Worm (Caenorhabditis elegans) whole organism, L2 larva: ENCODE measurements around the gene unc-103.

Experiments
- egl-27 ChIP-seq: sonication (generic microtip); optimal IDR thresholded peaks from 3 replicates; lab custom pipeline; 2017; ENCODE audit warnings: missing biosample characterization, missing genetic modification reagents, missing genetic modification characterization
- lin-13 ChIP-seq: fragments of 150-350 bp; optimal IDR thresholded peaks from 2 replicates; lab custom pipeline; 2014; ENCODE audit warnings: missing biosample characterization, missing genetic modification reagents, missing genetic modification characterization
- lsy-2 ChIP-seq, 2 experiments: fragments of 150-350 bp in 1 of 2; sonication (generic microtip) in 1 of 2; optimal IDR thresholded peaks; 2 replicates each; lab custom pipeline; 2014 to 2017; ENCODE audit warnings: missing biosample characterization in 2 of 2, missing genetic modification characterization in 2 of 2
- nhr-11 ChIP-seq: fragments of 150-350 bp; optimal IDR thresholded peaks from 2 replicates; lab custom pipeline; 2014; ENCODE audit warnings: missing biosample characterization, missing genetic modification characterization
- nhr-129 ChIP-seq: fragments of 150-350 bp; optimal IDR thresholded peaks from 2 replicates; lab custom pipeline; 2014; ENCODE audit warnings: missing biosample characterization, missing genetic modification characterization
- nhr-237 ChIP-seq: fragments of 150-350 bp; optimal IDR thresholded peaks from 2 replicates; lab custom pipeline; 2014; ENCODE audit warnings: missing biosample characterization, missing genetic modification characterization
- nhr-25 ChIP-seq: fragments of 150-350 bp; sonication (generic microtip); optimal IDR thresholded peaks from 3 replicates; lab custom pipeline; 2014; ENCODE audit warnings: missing biosample characterization, missing genetic modification characterization
- nhr-6 ChIP-seq: fragments of 150-350 bp; optimal IDR thresholded peaks from 2 replicates; lab custom pipeline; 2014; ENCODE audit warnings: missing biosample characterization, missing genetic modification characterization
- nhr-77 ChIP-seq: fragments of 150-350 bp; optimal IDR thresholded peaks from 2 replicates; lab custom pipeline; 2014; ENCODE audit warnings: missing biosample characterization, missing genetic modification characterization
- snpc-4 ChIP-seq: fragments of 150-350 bp; optimal IDR thresholded peaks from 2 replicates; lab custom pipeline; 2014; ENCODE audit warnings: missing biosample characterization, missing genetic modification characterization
- unc-39 ChIP-seq: fragments of 150-350 bp; optimal IDR thresholded peaks from 2 replicates; lab custom pipeline; 2014; ENCODE audit warnings: missing biosample characterization, missing genetic modification characterization
- unc-55 ChIP-seq: fragments of 150-350 bp; sonication (generic microtip); optimal IDR thresholded peaks from 3 replicates; lab custom pipeline; 2014; ENCODE audit warnings: missing biosample characterization, missing genetic modification reagents, missing genetic modification characterization

- TF ChIP-seq unc-39 (no peak), unc-55 (GFP tag; lab: Kevin White, UChicago) (no peak), nhr-25 (tag; lab: Kevin White, UChicago) (no peak), snpc-4 (tag; lab: Kevin White, UChicago) (no peak), lsy-2 (tag; optimal IDR thresholded peaks at IDR 0.05; lab: Kevin White, UChicago) (no peak), egl-27 (no peak), nhr-6 (tag; lab: Kevin White, UChicago) (no peak), nhr-129 (tag; lab: Kevin White, UChicago) (no peak), nhr-11 (no peak), nhr-237 (no peak), lin-13 (GFP tag; lab: Kevin White, UChicago) (no peak), nhr-77 (tag; lab: Kevin White, UChicago) (no peak)
These were observed 8.1 kb downstream of the unc-103 start for ce11 chrIII:4123277-4123676.
